Worm (Caenorhabditis elegans): ENCODE data around the gene rps-21.

The rps-21 gene

ce11 chrIII:7223029-7223428, 33.6 kb upstream of the rps-21 start, which contains the start of gene der-2:
Gene der-2, minus strand, starts transcription at chrIII:7223129.
- no peak for TF ChIP-seq nhr-25 (tag; optimal IDR thresholded peaks at IDR 0.05)
- TF ChIP-seq R02D3.7 (tag; optimal IDR thresholded peaks at IDR 0.05): no peak
- no peak for TF ChIP-seq ztf-1 (GFP tag; conservative IDR thresholded peaks at IDR 0.05)
- TF ChIP-seq blmp-1 (tag; optimal IDR thresholded peaks at IDR 0.05; ENCODE audit: insufficient read depth): no peak
- TF ChIP-seq dmd-4 (tag; optimal IDR thresholded peaks at IDR 0.05): no peak
- TF ChIP-seq sma-9 (GFP tag; optimal IDR thresholded peaks at IDR 0.05): no peak
- no peak for TF ChIP-seq sma-9 (tag; optimal IDR thresholded peaks at IDR 0.05)
- TF ChIP-seq nhr-6 (tag; optimal IDR thresholded peaks at IDR 0.05): no peak
- TF ChIP-seq lin-39 (tag; optimal IDR thresholded peaks at IDR 0.05): no peak
- TF ChIP-seq ceh-16 (tag; optimal IDR thresholded peaks at IDR 0.05): no peak
- TF ChIP-seq Y55F3AM.14 (GFP tag; optimal IDR thresholded peaks at IDR 0.05): no peak
- no peak for TF ChIP-seq egl-27 (tag; optimal IDR thresholded peaks at IDR 0.05)
- no peak for TF ChIP-seq sma-3 (GFP tag; optimal IDR thresholded peaks at IDR 0.05)
- TF ChIP-seq elt-3 (tag; optimal IDR thresholded peaks at IDR 0.05): no peak
- TF ChIP-seq unc-62 (GFP tag; optimal IDR thresholded peaks at IDR 0.05): no peak
- TF ChIP-seq ZK546.5 (tag; optimal IDR thresholded peaks at IDR 0.05): no peak
- TF ChIP-seq nhr-77 (tag; optimal IDR thresholded peaks at IDR 0.05): no peak
- no peak for TF ChIP-seq ztf-4 (tag; optimal IDR thresholded peaks at IDR 0.05)
- TF ChIP-seq skn-1 (tag; optimal IDR thresholded peaks at IDR 0.05): no peak

- peak in 1 of 2 experiments; percentile 40 for TF ChIP-seq lsy-2 (tag; optimal IDR thresholded peaks at IDR 0.05)
- no peak for TF ChIP-seq nhr-21 (tag; optimal IDR thresholded peaks at IDR 0.05)
- no peak for TF ChIP-seq nhr-237 (tag; optimal IDR thresholded peaks at IDR 0.05)
- no peak for TF ChIP-seq mab-5 (tag; optimal IDR thresholded peaks at IDR 0.05)
Observed at ce11 chrIII:7221103-7221502, 31.7 kb upstream of the rps-21 start.

ce11 chrIII:7216924-7217521, 27.6 kb upstream of the rps-21 start:
- TF ChIP-seq sem-4 (tag; optimal IDR thresholded peaks at IDR 0.05) (peak; percentile 54), C34F6.9 (tag; optimal IDR thresholded peaks at IDR 0.05) (peak; percentile 66), mab-5 (tag; optimal IDR thresholded peaks at IDR 0.05) (peak; percentile 70), nhr-11 (tag; optimal IDR thresholded peaks at IDR 0.05) (no peak), mbf-1 (tag; optimal IDR thresholded peaks at IDR 0.05) (no peak), ztf-11 (tag; optimal IDR thresholded peaks at IDR 0.05) (no peak), nhr-129 (tag; optimal IDR thresholded peaks at IDR 0.05) (peak; percentile 84), R02D3.7 (tag; optimal IDR thresholded peaks at IDR 0.05) (no peak), sma-9 (GFP tag; optimal IDR thresholded peaks at IDR 0.05) (peak; percentile 77), sma-9 (tag; optimal IDR thresholded peaks at IDR 0.05) (no peak), lsy-2 (tag; optimal IDR thresholded peaks at IDR 0.05) (peak in 1 of 2 experiments; percentile 68), snpc-4 (tag; optimal IDR thresholded peaks at IDR 0.05) (no peak), Y55F3AM.14 (GFP tag; optimal IDR thresholded peaks at IDR 0.05) (no peak), lin-11 (tag; optimal IDR thresholded peaks at IDR 0.05) (no peak), nhr-12 (tag; optimal IDR thresholded peaks at IDR 0.05) (no peak), unc-62 (GFP tag; optimal IDR thresholded peaks at IDR 0.05) (peak; percentile 37), nhr-10 (tag; optimal IDR thresholded peaks at IDR 0.05) (no peak), lin-13 (GFP tag; optimal IDR thresholded peaks at IDR 0.05) (peak; percentile 54), ztf-4 (tag; optimal IDR thresholded peaks at IDR 0.05) (peak; percentile 24), F13H6.1 (tag; optimal IDR thresholded peaks at IDR 0.05) (peak; percentile 85)

- TF ChIP-seq gmeb-1 (tag; optimal IDR thresholded peaks at IDR 0.05) (no peak), snpc-4 (tag; optimal IDR thresholded peaks at IDR 0.05) (no peak), ama-1 (optimal IDR thresholded peaks at IDR 0.05) (no peak), ceh-16 (tag; optimal IDR thresholded peaks at IDR 0.05) (no peak), ztf-4 (tag; optimal IDR thresholded peaks at IDR 0.05) (no peak), alr-1 (tag; optimal IDR thresholded peaks at IDR 0.05) (no peak)
Observed at ce11 chrIII:7216226-7216625, 26.8 kb upstream of the rps-21 start, which contains the start of gene R151.1. Gene R151.1, plus strand, starts transcription at chrIII:7216526.

All from whole organism, L2 larva.